Fruit fly (Drosophila melanogaster) whole organism, larva: Measurements from ENCODE around the gene Twdlalpha.

Source experiments
- noc ChIP-seq: fragments of 200-800 bp; sonication (Bioruptor generic); optimal IDR thresholded peaks from 3 replicates; lab custom pipeline; 2019; ENCODE audit warnings: missing biosample characterization, mild to moderate bottlenecking, missing genetic modification characterization, moderate library complexity

Gene Twdlalpha

dm6 chrX:16742547-16742946, at the start of gene Twdlalpha:
Gene Twdlalpha, plus strand, starts transcription at chrX:16742847.
- TF ChIP-seq noc (tag; lab: Kevin White, UChicago), result no peak

- TF ChIP-seq noc (tag; lab: Kevin White, UChicago), result no peak
These were observed 48.8 kb upstream of the Twdlalpha start for dm6 chrX:16693805-16694387.

dm6 chrX:16694477-16694876, 48.2 kb upstream of the Twdlalpha start:
- no peak for TF ChIP-seq noc (tag; lab: Kevin White, UChicago)

DNA sequence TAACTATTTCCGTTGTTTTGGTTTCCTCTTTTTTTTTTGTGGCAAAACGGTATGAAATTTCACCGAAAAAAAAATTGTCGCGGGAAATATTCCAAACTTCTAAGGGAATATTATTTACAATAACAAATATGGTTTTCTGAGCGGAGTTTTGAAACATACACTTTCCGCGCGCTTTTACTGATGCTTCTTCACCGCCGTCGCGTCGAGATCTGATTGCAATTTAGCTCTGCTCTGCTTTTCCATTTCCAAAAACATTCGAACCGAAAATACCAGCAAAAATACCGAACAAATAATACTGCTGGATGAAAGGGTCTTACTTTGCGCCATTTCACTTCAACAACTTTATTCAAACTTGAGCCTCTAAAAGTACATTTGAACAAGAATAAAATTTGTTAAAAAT, 47.7 kb upstream of the Twdlalpha start, which contains the start of gene Septin4:
Septin4 (minus strand) TSS at position 215 of the 400 bp plus-strand sequence.
- no peak for TF ChIP-seq noc (tag; lab: Kevin White, UChicago)

- TF ChIP-seq noc (tag; lab: Kevin White, UChicago), result no peak
These were observed 46.9 kb upstream of the Twdlalpha start, which contains the start of gene CG4678 for dm6 chrX:16695658-16696181. Gene CG4678, plus strand, starts transcription at chrX:16696131.

- TF ChIP-seq noc (tag; lab: Kevin White, UChicago), result no peak
These were observed 45.8 kb upstream of the Twdlalpha start for dm6 chrX:16696614-16697519.

- no peak for TF ChIP-seq noc (tag; lab: Kevin White, UChicago)
These were observed 44.6 kb upstream of the Twdlalpha start for dm6 chrX:16697882-16698571.

- TF ChIP-seq noc (tag; lab: Kevin White, UChicago), result no peak
These were observed 42.6 kb upstream of the Twdlalpha start, which contains the start of gene CG9676 for dm6 chrX:16700070-16700469. Gene CG9676, minus strand, starts transcription at chrX:16700170.

DNA sequence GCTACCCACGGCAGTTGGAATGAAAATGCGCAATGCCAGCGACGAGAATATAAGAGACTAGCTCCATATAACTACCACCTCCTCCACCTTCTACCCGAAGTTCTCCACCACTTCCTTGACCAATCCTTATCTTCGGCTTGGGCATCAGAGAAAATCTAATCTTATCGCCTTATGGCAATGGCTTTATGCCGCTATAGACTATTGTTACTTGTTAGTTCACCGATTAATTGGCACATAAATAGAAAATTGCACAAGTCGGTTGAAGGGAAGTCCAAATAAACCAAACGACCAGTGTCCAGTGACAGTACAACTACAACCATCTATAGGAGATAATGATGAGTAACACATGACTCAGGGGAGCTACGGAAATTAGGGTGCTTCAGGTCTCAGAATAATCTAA, 40.7 kb upstream of the Twdlalpha start, which contains the start of gene sphe:
sphe (minus strand) TSS at position 32 of the 400 bp plus-strand sequence.
- TF ChIP-seq noc (tag; lab: Kevin White, UChicago), result peak; percentile 8

dm6 chrX:16703747-16704146, 38.9 kb upstream of the Twdlalpha start, which contains the start of the genes CG9673 and CG4653:
Gene CG9673, minus strand, starts transcription at chrX:16703884.
Gene CG4653, plus strand, starts transcription at chrX:16704081.
- TF ChIP-seq noc (tag; lab: Kevin White, UChicago), result peak; percentile 7

- TF ChIP-seq noc (tag; lab: Kevin White, UChicago), result no peak
These were observed 35.9 kb upstream of the Twdlalpha start, which contains the start of gene CG9672 for dm6 chrX:16706774-16707173. Gene CG9672, minus strand, starts transcription at chrX:16706874.

DNA sequence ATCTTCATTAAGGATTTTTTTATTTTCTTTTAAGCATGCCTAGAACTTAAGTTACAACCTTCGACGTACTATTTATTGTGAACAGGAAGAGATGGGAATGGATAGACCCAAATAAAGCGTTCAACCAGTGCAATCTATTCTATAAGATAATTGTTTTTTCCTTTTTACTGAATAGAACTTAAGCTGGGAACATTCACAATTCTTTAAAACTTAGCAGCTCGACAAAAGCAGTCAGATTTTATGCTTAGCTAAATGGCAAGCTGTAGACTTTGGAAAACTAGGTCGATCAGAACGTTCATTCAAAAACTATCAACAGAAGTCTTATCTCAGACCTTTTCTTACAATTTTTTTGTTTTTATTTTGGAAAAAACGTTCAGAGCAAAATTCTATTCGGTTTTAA, 31.6 kb upstream of the Twdlalpha start, which contains the start of gene CG13008:
CG13008 (plus strand) TSS at position 301 of the 400 bp plus-strand sequence.
- TF ChIP-seq noc (tag; lab: Kevin White, UChicago), result no peak

DNA sequence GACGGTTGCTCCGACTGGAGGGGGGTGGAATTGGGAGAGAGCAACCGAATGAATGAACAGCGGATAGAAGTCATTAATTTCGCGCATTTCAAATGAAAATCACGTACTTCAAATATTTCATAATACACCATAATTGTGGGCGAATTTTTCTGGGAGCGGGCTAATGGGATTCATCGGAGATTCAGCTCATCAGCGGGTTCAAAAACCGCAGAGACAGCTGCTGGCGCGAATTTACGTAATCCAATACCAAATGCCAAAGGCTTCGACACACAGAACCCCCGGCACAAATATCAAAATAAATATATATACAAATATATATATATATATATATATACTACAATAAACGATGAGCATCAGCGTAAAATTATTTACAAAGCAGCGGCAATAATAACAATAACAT, 26.0 kb upstream of the Twdlalpha start:
- no peak for TF ChIP-seq noc (tag; lab: Kevin White, UChicago)

dm6 chrX:16718169-16718723, 24.4 kb upstream of the Twdlalpha start:
- no peak for TF ChIP-seq noc (tag; lab: Kevin White, UChicago)

dm6 chrX:16721168-16721567, 21.5 kb upstream of the Twdlalpha start, which contains the start of the genes CG32572 and CG34325:
Gene CG32572, plus strand, starts transcription at chrX:16721183.
Gene CG34325, minus strand, starts transcription at chrX:16721411.
- TF ChIP-seq noc (tag; lab: Kevin White, UChicago), result no peak
